Worm (Caenorhabditis elegans): ENCODE results near the gene srh-268.

srh-268 gene

DNA sequence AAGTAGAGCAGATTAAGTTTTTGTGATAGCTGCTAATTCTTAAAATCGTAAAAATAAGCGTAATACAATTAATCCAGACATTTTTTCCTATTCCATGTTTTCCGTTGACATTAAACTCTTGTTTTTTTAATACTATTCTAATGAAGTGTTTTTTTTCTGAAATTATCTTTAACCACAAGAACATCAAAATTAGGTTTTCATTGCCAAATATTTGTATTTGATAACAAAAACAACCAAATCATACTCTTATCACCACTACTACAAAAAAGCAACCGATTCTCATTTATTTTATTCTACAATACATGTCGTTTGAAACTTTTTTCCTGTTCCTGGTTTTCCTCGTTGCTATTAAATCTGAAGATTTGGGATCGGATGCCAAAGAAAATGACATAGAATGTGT is 12.0 kb upstream of the srh-268 start, which contains the start of gene C54F6.17:
TSS of gene C54F6.17 (plus strand) at position 301 of the 400 bp plus-strand sequence.
- no peak for TF ChIP-seq eor-1 (tag; optimal IDR thresholded peaks at IDR 0.05)
- no peak for TF ChIP-seq ceh-9 (tag; optimal IDR thresholded peaks at IDR 0.05)
- no peak for TF ChIP-seq skn-1 (tag; optimal IDR thresholded peaks at IDR 0.05)
- TF ChIP-seq egl-27 (tag; optimal IDR thresholded peaks at IDR 0.05) = no peak
- TF ChIP-seq aly-2 (tag; optimal IDR thresholded peaks at IDR 0.05) = no peak
- TF ChIP-seq ceh-82 (tag; optimal IDR thresholded peaks at IDR 0.05) = no peak

DNA sequence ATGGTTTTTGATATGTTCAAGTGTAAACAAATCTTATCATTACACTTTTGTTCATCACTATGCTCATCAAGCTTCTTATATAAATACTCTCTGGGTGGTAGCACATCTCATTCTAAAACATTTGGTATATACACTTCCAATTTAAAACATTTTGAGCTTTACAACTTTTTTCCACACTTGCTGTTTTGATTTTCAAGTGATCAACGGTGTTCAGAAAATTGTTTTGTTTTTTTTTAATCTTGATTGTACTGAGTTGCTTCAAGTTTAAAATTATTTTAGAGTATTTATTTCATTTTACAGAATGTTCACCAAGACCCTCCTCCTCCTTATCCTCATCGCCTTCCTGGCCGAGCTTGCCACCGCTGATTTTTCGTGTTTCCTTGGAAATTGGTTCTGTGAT is 10.3 kb upstream of the srh-268 start, which contains the start of gene C54F6.5:
TSS of gene C54F6.5 (plus strand) at position 301 of the 400 bp plus-strand sequence.
- no peak for TF ChIP-seq nhr-11 (tag; optimal IDR thresholded peaks at IDR 0.05)
- TF ChIP-seq nhr-12 (tag; optimal IDR thresholded peaks at IDR 0.05) = no peak
- no peak for TF ChIP-seq pha-4 (tag; optimal IDR thresholded peaks at IDR 0.05)
- no peak for TF ChIP-seq nhr-25 (tag; optimal IDR thresholded peaks at IDR 0.05)
- no peak for TF ChIP-seq ceh-28 (tag; optimal IDR thresholded peaks at IDR 0.05)
- no peak for TF ChIP-seq hmg-11 (tag; optimal IDR thresholded peaks at IDR 0.05)
- TF ChIP-seq unc-62 (GFP tag; optimal IDR thresholded peaks at IDR 0.05) = no peak
- no peak for TF ChIP-seq fos-1 (tag; optimal IDR thresholded peaks at IDR 0.05)
- no peak for TF ChIP-seq ceh-9 (tag; optimal IDR thresholded peaks at IDR 0.05)
- TF ChIP-seq aly-2 (tag; optimal IDR thresholded peaks at IDR 0.05) = no peak
- TF ChIP-seq zag-1 (tag; optimal IDR thresholded peaks at IDR 0.05) = no peak
- TF ChIP-seq lin-39 (tag; optimal IDR thresholded peaks at IDR 0.05) = no peak
- no peak for TF ChIP-seq eor-1 (tag; optimal IDR thresholded peaks at IDR 0.05)
- TF ChIP-seq snpc-4 (tag; optimal IDR thresholded peaks at IDR 0.05) = no peak
- TF ChIP-seq nhr-43 (tag; optimal IDR thresholded peaks at IDR 0.05; ENCODE audit: poor library complexity, severe bottlenecking) = no peak

DNA sequence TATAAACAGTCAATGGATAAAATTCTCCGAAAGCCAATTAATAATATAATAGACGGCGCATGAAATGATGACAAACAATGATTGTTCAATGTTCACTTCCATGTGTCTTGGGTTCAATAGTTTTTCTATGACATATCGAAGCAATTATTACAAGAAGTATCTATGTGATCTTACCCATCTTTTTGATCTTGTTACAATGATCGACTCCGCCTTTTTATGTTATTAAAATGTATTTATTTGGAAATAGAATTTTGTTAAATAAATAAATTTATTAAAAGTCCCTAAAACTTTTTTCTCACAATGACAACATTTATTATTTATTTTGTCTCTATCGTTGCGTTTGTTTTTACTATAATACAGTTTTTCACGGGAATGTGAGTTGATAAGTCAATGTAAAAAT is 9.3 kb upstream of the srh-268 start, which contains the start of gene swt-2:
TSS of gene swt-2 (plus strand) at position 301 of the 400 bp plus-strand sequence.
- no peak for TF ChIP-seq eor-1 (tag; optimal IDR thresholded peaks at IDR 0.05)
- no peak for TF ChIP-seq ceh-9 (tag; optimal IDR thresholded peaks at IDR 0.05)
- no peak for TF ChIP-seq nhr-237 (tag; optimal IDR thresholded peaks at IDR 0.05)
- TF ChIP-seq ZK546.5 (tag; optimal IDR thresholded peaks at IDR 0.05) = no peak
- TF ChIP-seq daf-12 (tag; optimal IDR thresholded peaks at IDR 0.05) = no peak
- TF ChIP-seq nhr-12 (tag; optimal IDR thresholded peaks at IDR 0.05) = no peak
- no peak for TF ChIP-seq egl-27 (tag; optimal IDR thresholded peaks at IDR 0.05)
- no peak for TF ChIP-seq fkh-10 (GFP tag; optimal IDR thresholded peaks at IDR 0.05)
- TF ChIP-seq pha-4 (tag; optimal IDR thresholded peaks at IDR 0.05) = no peak
- no peak for TF ChIP-seq nhr-43 (tag; optimal IDR thresholded peaks at IDR 0.05; ENCODE audit: poor library complexity, severe bottlenecking)
- TF ChIP-seq ceh-82 (tag; optimal IDR thresholded peaks at IDR 0.05) = no peak
- no peak for TF ChIP-seq tbx-2 (tag; optimal IDR thresholded peaks at IDR 0.05)
- TF ChIP-seq elt-3 (tag; optimal IDR thresholded peaks at IDR 0.05) = no peak
- no peak for TF ChIP-seq jun-1 (tag; optimal IDR thresholded peaks at IDR 0.05)
- no peak for TF ChIP-seq sea-2 (GFP tag; optimal IDR thresholded peaks at IDR 0.05)
- no peak for TF ChIP-seq nhr-25 (tag; optimal IDR thresholded peaks at IDR 0.05)
- no peak for TF ChIP-seq nfya-1 (tag; optimal IDR thresholded peaks at IDR 0.05; ENCODE audit: insufficient read depth)

DNA sequence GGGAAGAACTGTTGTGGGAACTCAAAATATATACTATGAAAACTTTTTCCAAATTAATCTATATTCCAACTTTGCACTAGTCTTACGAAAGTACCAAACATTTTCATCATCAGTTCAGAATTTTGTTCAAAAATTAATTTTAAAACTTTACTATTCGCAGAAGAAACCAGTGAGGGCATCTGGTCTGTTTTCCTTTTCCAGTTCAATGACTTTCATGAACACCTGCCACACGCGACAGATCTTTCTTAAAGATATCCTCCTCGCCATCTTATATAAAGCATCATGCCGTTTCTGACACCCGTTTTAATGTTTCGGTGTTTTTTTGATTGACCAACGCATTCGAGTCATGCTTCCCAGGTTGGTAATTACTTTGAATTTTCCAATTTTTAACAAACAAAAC is 6.2 kb upstream of the srh-268 start, which contains the start of gene C54F6.3:
TSS of gene C54F6.3 (plus strand) at position 301 of the 400 bp plus-strand sequence.
- TF ChIP-seq nhr-23 (tag; optimal IDR thresholded peaks at IDR 0.05) (no peak), ama-1 (optimal IDR thresholded peaks at IDR 0.05) (no peak), nhr-76 (tag; optimal IDR thresholded peaks at IDR 0.05) (no peak), egl-5 (tag; optimal IDR thresholded peaks at IDR 0.05) (no peak), ceh-16 (tag; optimal IDR thresholded peaks at IDR 0.05) (no peak), skn-1 (tag; optimal IDR thresholded peaks at IDR 0.05) (no peak), sea-2 (GFP tag; optimal IDR thresholded peaks at IDR 0.05) (no peak), pha-4 (tag; optimal IDR thresholded peaks at IDR 0.05) (no peak), aly-2 (tag; optimal IDR thresholded peaks at IDR 0.05) (no peak)

DNA sequence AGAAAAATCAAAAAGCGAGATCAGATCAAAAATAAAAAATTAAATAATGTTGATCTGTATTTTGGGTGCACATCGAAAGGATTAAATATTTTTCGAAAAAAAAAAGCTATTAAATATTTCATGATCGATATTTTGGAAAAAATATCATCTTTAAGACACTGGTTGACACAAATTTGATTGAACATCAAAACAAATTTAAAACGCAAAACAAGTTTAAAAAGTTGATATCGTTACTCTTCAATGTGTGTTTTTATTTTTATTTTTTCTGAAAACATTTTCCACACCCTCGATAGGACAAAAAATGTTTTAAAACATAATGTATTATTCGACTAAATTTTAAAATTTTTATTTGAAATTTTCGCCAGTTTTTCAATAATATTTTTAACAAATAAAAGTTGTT is 1.1 kb upstream of the srh-268 start, which contains the start of gene C54F6.12:
TSS of gene C54F6.12 (minus strand) at position 101 of the 400 bp plus-strand sequence.
- TF ChIP-seq ceh-82 (tag; optimal IDR thresholded peaks at IDR 0.05) = no peak
- TF ChIP-seq zag-1 (tag; optimal IDR thresholded peaks at IDR 0.05) = no peak
- no peak for TF ChIP-seq hmg-11 (tag; optimal IDR thresholded peaks at IDR 0.05)
- TF ChIP-seq egl-5 (tag; optimal IDR thresholded peaks at IDR 0.05) = no peak
- no peak for TF ChIP-seq unc-39 (tag; optimal IDR thresholded peaks at IDR 0.05)
- TF ChIP-seq nhr-67 (tag; optimal IDR thresholded peaks at IDR 0.05) = no peak
- TF ChIP-seq mml-1 (tag; optimal IDR thresholded peaks at IDR 0.05) = no peak
- TF ChIP-seq sea-2 (GFP tag; optimal IDR thresholded peaks at IDR 0.05) = no peak
- TF ChIP-seq nhr-76 (tag; optimal IDR thresholded peaks at IDR 0.05) = no peak
- TF ChIP-seq daf-12 (tag; optimal IDR thresholded peaks at IDR 0.05) = no peak

Measured in whole organism, L3 larva.